Fruit fly (Drosophila melanogaster) whole organism, embryonic: ENCODE results near the gene Reg-2.

Experiments
- Atf6 ChIP-seq: fragments of 200-800 bp; sonication (Bioruptor generic); IDR thresholded peaks from 2 replicates; pipeline ENCODE4 v1.3.6; 2022; ENCODE audit warnings: missing biosample characterization, missing genetic modification characterization
- Blimp-1 ChIP-seq: fragments of 200-800 bp; sonication (Bioruptor generic); optimal IDR thresholded peaks from 3 replicates; lab custom pipeline; 2018; ENCODE audit warnings: missing biosample characterization, missing genetic modification characterization, mild to moderate bottlenecking, moderate library complexity, missing genetic modification reagents
- CG10959 ChIP-seq: fragments of 200-800 bp; sonication (Bioruptor generic); IDR thresholded peaks from 2 replicates; pipeline ENCODE4 v1.3.6; 2022; ENCODE audit warnings: missing biosample characterization, missing genetic modification characterization
- CG11456 ChIP-seq: fragments of 200-800 bp; sonication (Bioruptor generic); IDR thresholded peaks from 3 replicates; pipeline ENCODE4 v1.3.6; 2022; ENCODE audit warnings: missing biosample characterization, missing genetic modification characterization
- CG11695 ChIP-seq: fragments of 200-800 bp; sonication (Bioruptor generic); IDR thresholded peaks from 3 replicates; pipeline ENCODE4 v1.3.6; 2022; ENCODE audit warnings: missing biosample characterization, missing genetic modification characterization
- CG12299 ChIP-seq: fragments of 200-800 bp; sonication (Bioruptor generic); optimal IDR thresholded peaks from 2 replicates; lab custom pipeline; 2018; ENCODE audit warnings: missing biosample characterization, mild to moderate bottlenecking, missing genetic modification characterization
- CG15601 ChIP-seq: fragments of 200-800 bp; sonication (Bioruptor generic); optimal IDR thresholded peaks from 3 replicates; lab custom pipeline; 2019; ENCODE audit warnings: missing biosample characterization, mild to moderate bottlenecking, missing genetic modification characterization, moderate library complexity
- CG1603 ChIP-seq: fragments of 200-800 bp; sonication (Bioruptor generic); optimal IDR thresholded peaks from 2 replicates; lab custom pipeline; 2019; ENCODE audit warnings: missing biosample characterization, mild to moderate bottlenecking, missing genetic modification characterization, moderate library complexity
- CG17612 ChIP-seq: fragments of 200-800 bp; sonication (Bioruptor generic); IDR thresholded peaks from 2 replicates; pipeline ENCODE4 v1.3.6; 2022; ENCODE audit warnings: missing biosample characterization, missing genetic modification characterization
- CG2120 ChIP-seq: fragments of 200-800 bp; sonication (Bioruptor generic); optimal IDR thresholded peaks from 3 replicates; lab custom pipeline; 2016; ENCODE audit warnings: missing biosample characterization, missing genetic modification characterization
- CG2129 ChIP-seq: fragments of 200-800 bp; sonication (Bioruptor generic); IDR thresholded peaks from 2 replicates; pipeline ENCODE4 v1.3.6; 2022; ENCODE audit warnings: missing biosample characterization, missing genetic modification characterization; ENCODE audit not compliant: partially characterized antibody
- CG2889 ChIP-seq: fragments of 200-800 bp; sonication (Bioruptor generic); IDR thresholded peaks from 3 replicates; pipeline ENCODE4 v1.3.6; 2022; ENCODE audit warnings: missing biosample characterization, missing genetic modification characterization
- CG30020 ChIP-seq: fragments of 200-800 bp; optimal IDR thresholded peaks from 2 replicates; lab custom pipeline; 2019; ENCODE audit warnings: missing biosample characterization, mild to moderate bottlenecking, missing genetic modification characterization, moderate library complexity
- CG33213 ChIP-seq: fragments of 200-800 bp; sonication (Bioruptor generic); optimal IDR thresholded peaks from 3 replicates; lab custom pipeline; 2016; ENCODE audit warnings: missing biosample characterization, missing genetic modification characterization
- CG3407 ChIP-seq: fragments of 200-800 bp; sonication (Bioruptor generic); optimal IDR thresholded peaks from 2 replicates; lab custom pipeline; 2018; ENCODE audit warnings: missing biosample characterization, mild to moderate bottlenecking, missing genetic modification characterization
- CG4404 ChIP-seq: fragments of 200-800 bp; sonication (Bioruptor generic); IDR thresholded peaks from 2 replicates; pipeline ENCODE4 v1.3.6; 2022; ENCODE audit warnings: missing biosample characterization, missing genetic modification characterization
- CG5953 ChIP-seq: fragments of 200-800 bp; sonication (Bioruptor generic); IDR thresholded peaks from 2 replicates; pipeline ENCODE4 v1.3.6; 2022; ENCODE audit warnings: missing biosample characterization, missing genetic modification characterization
- CG6854 ChIP-seq: fragments of 200-800 bp; sonication (Bioruptor generic); optimal IDR thresholded peaks from 3 replicates; lab custom pipeline; 2017; ENCODE audit warnings: missing biosample characterization, mild to moderate bottlenecking, missing genetic modification characterization
- CG7987 ChIP-seq: fragments of 200-800 bp; sonication (Bioruptor generic); optimal IDR thresholded peaks from 2 replicates; lab custom pipeline; 2018; ENCODE audit warnings: missing biosample characterization, mild to moderate bottlenecking, missing genetic modification characterization, moderate library complexity
- CG9437 ChIP-seq: fragments of 200-800 bp; sonication (Bioruptor generic); optimal IDR thresholded peaks from 2 replicates; lab custom pipeline; 2018; ENCODE audit warnings: missing biosample characterization, mild to moderate bottlenecking, missing genetic modification characterization
- CG9727 ChIP-seq: fragments of 200-800 bp; sonication (Bioruptor generic); optimal IDR thresholded peaks from 3 replicates; lab custom pipeline; 2017; ENCODE audit warnings: missing biosample characterization, mild to moderate bottlenecking, missing genetic modification characterization
- CG9932 ChIP-seq: fragments of 200-800 bp; sonication (Bioruptor generic); IDR thresholded peaks from 2 replicates; pipeline ENCODE4 v1.3.6; 2022; ENCODE audit warnings: missing biosample characterization, missing genetic modification characterization
- Doc3 ChIP-seq: fragments of 200-800 bp; sonication (Bioruptor generic); IDR thresholded peaks from 3 replicates; pipeline ENCODE4 v1.3.6; 2022; ENCODE audit warnings: missing biosample characterization, missing genetic modification characterization; ENCODE audit not compliant: partially characterized antibody
- HLH3B ChIP-seq: fragments of 200-800 bp; sonication (Bioruptor generic); IDR thresholded peaks from 2 replicates; pipeline ENCODE4 v1.3.6; 2022; ENCODE audit warnings: missing biosample characterization, missing genetic modification characterization
- HmgZ ChIP-seq: fragments of 200-800 bp; sonication (Bioruptor generic); optimal IDR thresholded peaks from 2 replicates; lab custom pipeline; 2018; ENCODE audit warnings: missing biosample characterization, mild to moderate bottlenecking, missing genetic modification characterization
- Hr39 ChIP-seq: fragments of >200 bp; optimal IDR thresholded peaks from 2 replicates; lab custom pipeline; 2017
- NFAT ChIP-seq: fragments of 200-800 bp; sonication (Bioruptor generic); IDR thresholded peaks from 2 replicates; pipeline ENCODE4 v1.3.6; 2022; ENCODE audit warnings: missing biosample characterization, missing genetic modification characterization
- Nf-YB ChIP-seq: fragments of 200-800 bp; sonication (Bioruptor generic); optimal IDR thresholded peaks from 3 replicates; lab custom pipeline; 2019; ENCODE audit warnings: missing biosample characterization, mild to moderate bottlenecking, missing genetic modification characterization, moderate library complexity
- Rfx ChIP-seq: fragments of 200-800 bp; sonication (Bioruptor generic); IDR thresholded peaks from 2 replicates; pipeline ENCODE4 v1.3.6; 2022; ENCODE audit warnings: missing biosample characterization, missing genetic modification characterization
- TFAM ChIP-seq: fragments of 200-800 bp; sonication (Bioruptor generic); optimal IDR thresholded peaks from 2 replicates; lab custom pipeline; 2017; ENCODE audit warnings: missing biosample characterization, missing genetic modification characterization, inconsistent platforms
- btn ChIP-seq: fragments of 200-800 bp; sonication (Bioruptor generic); optimal IDR thresholded peaks from 2 replicates; lab custom pipeline; 2016; ENCODE audit warnings: missing biosample characterization, missing genetic modification characterization
- crc ChIP-seq: fragments of 200-800 bp; sonication (Bioruptor generic); optimal IDR thresholded peaks from 2 replicates; lab custom pipeline; 2016; ENCODE audit warnings: missing biosample characterization, missing genetic modification characterization
- dati ChIP-seq: fragments of 200-800 bp; sonication (Bioruptor generic); IDR thresholded peaks from 2 replicates; pipeline ENCODE4 v1.3.6; 2022; ENCODE audit warnings: missing biosample characterization, missing genetic modification characterization
- dmrt99B ChIP-seq: fragments of 200-800 bp; sonication (Bioruptor generic); optimal IDR thresholded peaks from 2 replicates; lab custom pipeline; 2018; ENCODE audit warnings: missing biosample characterization, mild to moderate bottlenecking, missing genetic modification characterization, moderate library complexity
- dpn ChIP-seq, 2 experiments: fragments of 200-800 bp; sonication (Bioruptor generic); optimal IDR thresholded peaks; 3 replicates each; lab custom pipeline; 2016; ENCODE audit warnings: missing biosample characterization in 2 of 2, missing genetic modification characterization in 2 of 2
- dysf ChIP-seq: fragments of 200-800 bp; sonication (Bioruptor generic); IDR thresholded peaks from 3 replicates; pipeline ENCODE4 v1.3.6; 2022; ENCODE audit warnings: missing biosample characterization, missing genetic modification characterization
- kah ChIP-seq: fragments of 200-800 bp; sonication (Bioruptor generic); optimal IDR thresholded peaks from 2 replicates; lab custom pipeline; 2018; ENCODE audit warnings: missing biosample characterization, mild to moderate bottlenecking, missing genetic modification characterization
- nerfin-2 ChIP-seq: fragments of 200-800 bp; sonication (Bioruptor generic); IDR thresholded peaks from 2 replicates; pipeline ENCODE4 v1.3.6; 2022; ENCODE audit warnings: missing biosample characterization, missing genetic modification characterization; ENCODE audit not compliant: partially characterized antibody
- nmo ChIP-seq: fragments of 200-800 bp; sonication (Bioruptor generic); optimal IDR thresholded peaks from 2 replicates; lab custom pipeline; 2018; ENCODE audit warnings: missing biosample characterization, mild to moderate bottlenecking, missing genetic modification characterization, moderate library complexity
- nom ChIP-seq: fragments of 200-800 bp; sonication (Bioruptor generic); optimal IDR thresholded peaks from 2 replicates; lab custom pipeline; 2017; ENCODE audit warnings: missing biosample characterization, missing genetic modification characterization, mild to moderate bottlenecking, moderate library complexity, missing genetic modification reagents
- odd ChIP-seq: fragments of 200-800 bp; sonication (Bioruptor generic); optimal IDR thresholded peaks from 2 replicates; lab custom pipeline; 2017; ENCODE audit warnings: missing biosample characterization, mild to moderate bottlenecking, missing genetic modification characterization
- pb ChIP-seq: fragments of 200-800 bp; sonication (Bioruptor generic); optimal IDR thresholded peaks from 3 replicates; lab custom pipeline; 2016; ENCODE audit warnings: missing biosample characterization, missing genetic modification characterization
- sc ChIP-seq, 3 experiments: fragments of >200 bp in 2 of 3; fragments of 200-800 bp in 1 of 3; sonication (Bioruptor generic) in 1 of 3; optimal IDR thresholded peaks; 2 replicates in 2 of 3; 3 replicates in 1 of 3; lab custom pipeline; 2017; ENCODE audit warnings: mild to moderate bottlenecking in 1 of 3, missing biosample characterization in 1 of 3, missing genetic modification characterization in 1 of 3, missing genetic modification reagents in 1 of 3
- sisA ChIP-seq: fragments of 200-800 bp; sonication (Bioruptor generic); IDR thresholded peaks from 2 replicates; pipeline ENCODE4 v1.3.6; 2022; ENCODE audit warnings: missing biosample characterization, missing genetic modification characterization
- slou ChIP-seq: fragments of 200-800 bp; sonication (Bioruptor generic); optimal IDR thresholded peaks from 3 replicates; lab custom pipeline; 2016; ENCODE audit warnings: missing biosample characterization, missing genetic modification characterization
- sna ChIP-seq: fragments of 200-800 bp; sonication (Bioruptor generic); IDR thresholded peaks from 2 replicates; pipeline ENCODE4 v1.3.6; 2022; ENCODE audit warnings: missing biosample characterization, missing genetic modification characterization; ENCODE audit not compliant: partially characterized antibody
- stc ChIP-seq: fragments of 200-800 bp; sonication (Bioruptor generic); IDR thresholded peaks from 2 replicates; pipeline ENCODE4 v1.3.6; 2022; ENCODE audit warnings: missing biosample characterization, missing genetic modification characterization
- tx ChIP-seq: fragments of 200-800 bp; sonication (Bioruptor generic); optimal IDR thresholded peaks from 2 replicates; lab custom pipeline; 2016; ENCODE audit warnings: missing biosample characterization, missing genetic modification characterization
- yki ChIP-seq: fragments of >200 bp; optimal IDR thresholded peaks from 3 replicates; lab custom pipeline; 2018

Reg-2 gene

DNA sequence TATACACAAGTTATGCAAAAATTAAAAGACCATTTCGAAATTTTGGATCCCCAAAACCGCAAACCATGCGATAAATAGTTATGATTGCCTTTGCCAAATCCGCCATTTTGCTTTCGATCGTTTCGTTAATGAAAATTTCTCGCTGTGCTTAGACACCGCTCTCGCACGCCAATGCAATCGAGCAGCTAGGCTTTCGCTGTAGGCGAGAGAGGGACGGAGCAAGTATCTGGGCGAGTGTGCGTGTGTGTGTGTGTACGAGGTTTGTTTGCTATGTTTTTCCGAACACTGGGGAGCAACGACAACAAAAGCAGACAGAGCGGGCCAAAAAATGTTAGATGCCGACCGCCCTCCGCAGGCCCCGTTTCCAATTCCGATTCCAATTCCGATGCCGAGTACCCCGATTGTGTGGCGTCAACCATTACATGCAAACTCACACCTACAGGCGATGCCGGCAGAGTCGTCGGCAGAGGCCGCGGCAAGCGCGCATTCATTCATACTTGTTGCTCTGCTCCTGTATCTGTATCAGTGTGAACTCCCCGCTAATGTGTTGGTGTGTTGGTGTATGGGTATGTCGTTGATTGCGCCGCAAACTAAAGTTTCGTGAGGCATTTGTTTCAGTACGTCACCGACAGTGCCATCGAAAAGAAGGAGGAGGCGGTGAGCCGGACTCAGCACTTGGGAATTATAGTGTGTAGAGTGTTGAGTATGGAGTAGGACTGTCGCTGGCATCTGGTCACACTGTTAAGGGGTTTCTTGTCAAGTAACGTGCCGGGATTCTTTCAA is 21.6 kb upstream of the Reg-2 start (continued):
- TF ChIP-seq CG33213 (GFP tag; lab: Kevin White, UChicago) (peak; percentile 9), CG11695 (GFP tag; lab: Robert Waterston, UW) (no peak), tx (GFP tag; lab: Kevin White, UChicago) (peak; percentile 52), CG11456 (GFP tag; lab: Robert Waterston, UW) (peak; percentile 62; the same call in 2 of the 3 replicates), CG10959 (GFP tag; lab: Robert Waterston, UW) (peak; percentile 34; the same call in 1 of the 2 replicates), Atf6 (GFP tag; lab: Robert Waterston, UW) (peak; percentile 45; the same call in 1 of the 2 replicates), CG7987 (GFP tag; lab: Kevin White, UChicago) (peak; percentile 12), CG17612 (GFP tag; lab: Robert Waterston, UW) (0 out of 2 replicates have a peak, but pooled peaks have one; percentile 13), CG9437 (GFP tag; lab: Kevin White, UChicago) (no peak), odd (GFP tag; lab: Kevin White, UChicago) (no peak), Blimp-1 (no peak), Nf-YB (GFP tag; lab: Kevin White, UChicago) (peak; percentile 30), CG2129 (no peak), TFAM (GFP tag; lab: Kevin White, UChicago) (no peak), CG2120 (peak; percentile 34), sna (peak; percentile 53; the same call in 1 of the 2 replicates), CG2889 (peak; percentile 65; the same call in 2 of the 3 replicates), NFAT (GFP tag; lab: Robert Waterston, UW) (peak; percentile 63), CG3407 (GFP tag; lab: Kevin White, UChicago) (no peak), nom (GFP tag; lab: Kevin White, UChicago) (peak; percentile 55), CG9932 (GFP tag; lab: Robert Waterston, UW) (peak; percentile 69), dati (GFP tag; lab: Robert Waterston, UW) (no peak), CG15601 (tag; lab: Kevin White, UChicago) (no peak), slou (GFP tag; lab: Kevin White, UChicago) (no peak), CG5953 (GFP tag; lab: Robert Waterston, UW) (0 out of 2 replicates have a peak, but pooled peaks have one; percentile 18), Hr39 (lab: Kevin White, UChicago) (no peak), nmo (peak; percentile 6), HLH3B (GFP tag; lab: Robert Waterston, UW) (peak; percentile 41; the same call in 1 of the 2 replicates), nerfin-2 (no peak), stc (GFP tag; lab: Robert Waterston, UW) (no peak), Rfx (GFP tag; lab: Robert Waterston, UW) (peak; percentile 77; the same call in 1 of the 2 replicates), pb (GFP tag; lab: Kevin White, UChicago) (peak; percentile 38), dysf (GFP tag; lab: Robert Waterston, UW) (peak; percentile 49; the same call in 2 of the 3 replicates), CG4404 (GFP tag; lab: Robert Waterston, UW) (peak; percentile 39; the same call in 1 of the 2 replicates), Doc3 (no peak), crc (GFP tag; lab: Kevin White, UChicago) (no peak), CG1603 (tag; lab: Kevin White, UChicago) (peak; percentile 51), sc (optimal IDR thresholded peaks at IDR 0.05; lab: Kevin White, UChicago) (no peak), sc (GFP tag; optimal IDR thresholded peaks at IDR 0.05; lab: Kevin White, UChicago) (no peak), CG30020 (tag; lab: Kevin White, UChicago) (no peak), btn (peak; percentile 40), HmgZ (tag; lab: Kevin White, UChicago) (peak; percentile 87), dpn (GFP tag; optimal IDR thresholded peaks at IDR 0.05; lab: Kevin White, UChicago) (peak in 1 of 2 experiments; percentile 12), CG12299 (tag; lab: Kevin White, UChicago) (peak; percentile 51), CG9727 (GFP tag; lab: Kevin White, UChicago) (peak; percentile 5), dmrt99B (peak; percentile 39), sisA (peak; percentile 58), kah (GFP tag; lab: Kevin White, UChicago) (no peak), yki (no peak), CG6854 (GFP tag; lab: Kevin White, UChicago) (peak; percentile 29)
